Worm (Caenorhabditis elegans) whole organism, L2 larva: ENCODE data around the gene spp-24.
A peak's percentile ranks its signal among the peaks of the same experiment; 100 is the strongest.

ENCODE experiments used
- C34F6.9 ChIP-seq: fragments of 150-350 bp; optimal IDR thresholded peaks from 2 replicates; lab custom pipeline; 2014; ENCODE audit warnings: missing biosample characterization, missing genetic modification characterization
- ZK546.5 ChIP-seq: sonication (generic microtip); optimal IDR thresholded peaks from 2 replicates; lab custom pipeline; 2017; ENCODE audit warnings: missing biosample characterization, missing genetic modification characterization
- alr-1 ChIP-seq: fragments of 150-350 bp; optimal IDR thresholded peaks from 2 replicates; lab custom pipeline; 2014; ENCODE audit warnings: missing biosample characterization, missing genetic modification characterization
- aly-2 ChIP-seq: fragments of 150-350 bp; optimal IDR thresholded peaks from 2 replicates; lab custom pipeline; 2014; ENCODE audit warnings: missing biosample characterization, missing genetic modification characterization
- blmp-1 ChIP-seq: sonication (generic microtip); optimal IDR thresholded peaks from 2 replicates; lab custom pipeline; 2017; ENCODE audit warnings: missing genetic modification characterization, mild to moderate bottlenecking, missing compliant biosample characterization, antibody characterized with exemption, moderate library complexity; ENCODE audit not compliant: insufficient read depth
- ceh-16 ChIP-seq: fragments of 150-350 bp; optimal IDR thresholded peaks from 2 replicates; lab custom pipeline; 2014; ENCODE audit warnings: missing biosample characterization, missing genetic modification characterization
- crh-2 ChIP-seq: sonication (generic microtip); optimal IDR thresholded peaks from 2 replicates; lab custom pipeline; 2017; ENCODE audit warnings: missing biosample characterization, missing genetic modification characterization
- egl-27 ChIP-seq: sonication (generic microtip); optimal IDR thresholded peaks from 3 replicates; lab custom pipeline; 2017; ENCODE audit warnings: missing biosample characterization, missing genetic modification reagents, missing genetic modification characterization
- elt-1 ChIP-seq: fragments of 150-350 bp; optimal IDR thresholded peaks from 2 replicates; lab custom pipeline; 2014; ENCODE audit warnings: missing biosample characterization, missing genetic modification characterization
- fos-1 ChIP-seq: fragments of 150-350 bp; optimal IDR thresholded peaks from 2 replicates; lab custom pipeline; 2014; ENCODE audit warnings: missing biosample characterization, missing genetic modification characterization
- lin-11 ChIP-seq: fragments of 150-350 bp; sonication (generic microtip); optimal IDR thresholded peaks from 2 replicates; lab custom pipeline; 2014; ENCODE audit warnings: missing biosample characterization, missing genetic modification characterization, inconsistent platforms, mixed read lengths
- lsy-2 ChIP-seq, 2 experiments: fragments of 150-350 bp in 1 of 2; sonication (generic microtip) in 1 of 2; optimal IDR thresholded peaks; 2 replicates each; lab custom pipeline; 2014 to 2017; ENCODE audit warnings: missing biosample characterization in 2 of 2, missing genetic modification characterization in 2 of 2
- mab-5 ChIP-seq: fragments of 150-350 bp; optimal IDR thresholded peaks from 2 replicates; lab custom pipeline; 2014; ENCODE audit warnings: missing biosample characterization, missing genetic modification characterization
- nhr-11 ChIP-seq: fragments of 150-350 bp; optimal IDR thresholded peaks from 2 replicates; lab custom pipeline; 2014; ENCODE audit warnings: missing biosample characterization, missing genetic modification characterization
- nhr-12 ChIP-seq: fragments of 150-350 bp; optimal IDR thresholded peaks from 2 replicates; lab custom pipeline; 2014; ENCODE audit warnings: missing biosample characterization, missing genetic modification characterization
- nhr-129 ChIP-seq: fragments of 150-350 bp; optimal IDR thresholded peaks from 2 replicates; lab custom pipeline; 2014; ENCODE audit warnings: missing biosample characterization, missing genetic modification characterization
- nhr-21 ChIP-seq: fragments of 150-350 bp; optimal IDR thresholded peaks from 2 replicates; lab custom pipeline; 2014; ENCODE audit warnings: missing biosample characterization, missing genetic modification characterization
- nhr-23 ChIP-seq: fragments of 150-350 bp; optimal IDR thresholded peaks from 2 replicates; lab custom pipeline; 2014; ENCODE audit warnings: missing biosample characterization, missing genetic modification reagents, missing genetic modification characterization
- nhr-25 ChIP-seq: fragments of 150-350 bp; sonication (generic microtip); optimal IDR thresholded peaks from 3 replicates; lab custom pipeline; 2014; ENCODE audit warnings: missing biosample characterization, missing genetic modification characterization
- nhr-6 ChIP-seq: fragments of 150-350 bp; optimal IDR thresholded peaks from 2 replicates; lab custom pipeline; 2014; ENCODE audit warnings: missing biosample characterization, missing genetic modification characterization
- nhr-77 ChIP-seq: fragments of 150-350 bp; optimal IDR thresholded peaks from 2 replicates; lab custom pipeline; 2014; ENCODE audit warnings: missing biosample characterization, missing genetic modification characterization
- peb-1 ChIP-seq: fragments of 150-350 bp; optimal IDR thresholded peaks from 2 replicates; lab custom pipeline; 2014; ENCODE audit warnings: missing biosample characterization, missing genetic modification characterization
- sem-4 ChIP-seq: fragments of 150-350 bp; optimal IDR thresholded peaks from 2 replicates; lab custom pipeline; 2014; ENCODE audit warnings: missing biosample characterization, missing genetic modification reagents, missing genetic modification characterization
- skn-1 ChIP-seq: sonication (generic microtip); optimal IDR thresholded peaks from 2 replicates; lab custom pipeline; 2017; ENCODE audit warnings: missing biosample characterization, missing genetic modification characterization
- sma-3 ChIP-seq: sonication (generic microtip); optimal IDR thresholded peaks from 2 replicates; lab custom pipeline; 2016; ENCODE audit warnings: missing genetic modification reagents, missing genetic modification characterization, missing compliant biosample characterization
- sma-9 ChIP-seq, 2 experiments: fragments of 150-350 bp in 1 of 2; sonication (generic microtip) in 1 of 2; optimal IDR thresholded peaks; 2 replicates each; lab custom pipeline; 2014 to 2016; ENCODE audit warnings: missing genetic modification characterization in 2 of 2, mild to moderate bottlenecking in 1 of 2, missing biosample characterization in 1 of 2, missing compliant biosample characterization in 1 of 2, missing genetic modification reagents in 1 of 2, moderate library complexity in 1 of 2
- snpc-4 ChIP-seq: fragments of 150-350 bp; optimal IDR thresholded peaks from 2 replicates; lab custom pipeline; 2014; ENCODE audit warnings: missing biosample characterization, missing genetic modification characterization
- unc-39 ChIP-seq: fragments of 150-350 bp; optimal IDR thresholded peaks from 2 replicates; lab custom pipeline; 2014; ENCODE audit warnings: missing biosample characterization, missing genetic modification characterization
- unc-55 ChIP-seq: fragments of 150-350 bp; sonication (generic microtip); optimal IDR thresholded peaks from 3 replicates; lab custom pipeline; 2014; ENCODE audit warnings: missing biosample characterization, missing genetic modification reagents, missing genetic modification characterization
- unc-62 ChIP-seq: fragments of 150-350 bp; optimal IDR thresholded peaks from 2 replicates; lab custom pipeline; 2014; ENCODE audit warnings: missing biosample characterization, missing genetic modification reagents, missing genetic modification characterization
- zag-1 ChIP-seq: fragments of 150-350 bp; optimal IDR thresholded peaks from 2 replicates; lab custom pipeline; 2014; ENCODE audit warnings: missing biosample characterization, missing genetic modification characterization
- ztf-11 ChIP-seq: sonication (generic microtip); optimal IDR thresholded peaks from 2 replicates; lab custom pipeline; 2017; ENCODE audit warnings: missing biosample characterization, missing genetic modification characterization
- ztf-4 ChIP-seq: fragments of 150-350 bp; optimal IDR thresholded peaks from 2 replicates; lab custom pipeline; 2014; ENCODE audit warnings: missing biosample characterization, missing genetic modification characterization

Gene spp-24

ce11 chrII:43640-44039 lies 4.3 kb upstream of the spp-24 start, which contains the start of gene nfyc-1 (continued):
- TF ChIP-seq nhr-23: no peak

ce11 chrII:41914-42313 lies 2.6 kb upstream of the spp-24 start, which contains the start of gene F23F1.10:
TSS of gene F23F1.10 (minus strand) at chrII:41982.
- TF ChIP-seq lin-11 (tag; lab: Kevin White, UChicago) (no peak), egl-27 (tag; lab: Kevin White, UChicago) (no peak), aly-2 (no peak), nhr-129 (no peak), nhr-12 (tag; lab: Kevin White, UChicago) (no peak)

ce11 chrII:37213-37612 lies 2.1 kb downstream of the spp-24 start, which contains the start of gene F23F1.6:
TSS of gene F23F1.6 (minus strand) at chrII:37313.
- TF ChIP-seq sma-3 (no peak), nhr-21 (no peak), nhr-23 (no peak), peb-1 (tag; lab: Kevin White, UChicago) (no peak), nhr-6 (no peak), lin-11 (tag; lab: Kevin White, UChicago) (no peak), elt-1 (tag; lab: Kevin White, UChicago) (no peak), nhr-25 (tag; lab: Kevin White, UChicago) (no peak), nhr-77 (no peak), ceh-16 (tag; lab: Kevin White, UChicago) (no peak), alr-1 (no peak), zag-1 (no peak), snpc-4 (tag; lab: Kevin White, UChicago) (no peak), ztf-11 (no peak), nhr-11 (tag; lab: Kevin White, UChicago) (no peak), mab-5 (tag; lab: Kevin White, UChicago) (no peak), sem-4 (tag; lab: Kevin White, UChicago) (no peak)
- TF ChIP-seq, all 48 proteins: peak for 0

ce11 chrII:33904-34303 lies 5.4 kb downstream of the spp-24 start, which contains the start of gene F23F1.2:
TSS of gene F23F1.2 (plus strand) at chrII:34204.
- TF ChIP-seq blmp-1 (tag; lab: Kevin White, UChicago) (no peak), ZK546.5 (tag; lab: Kevin White, UChicago) (no peak), unc-39 (tag; lab: Kevin White, UChicago) (no peak), sma-9 (GFP tag; optimal IDR thresholded peaks at IDR 0.05; lab: Kevin White, UChicago) (no peak), sma-9 (tag; optimal IDR thresholded peaks at IDR 0.05; lab: Kevin White, UChicago) (no peak), peb-1 (tag; lab: Kevin White, UChicago) (no peak), unc-55 (GFP tag; lab: Kevin White, UChicago) (no peak), nhr-77 (no peak), skn-1 (tag; lab: Kevin White, UChicago) (no peak), lsy-2 (tag; optimal IDR thresholded peaks at IDR 0.05; lab: Kevin White, UChicago) (no peak), unc-62 (GFP tag; lab: Kevin White, UChicago) (no peak), nhr-129 (no peak), aly-2 (no peak), egl-27 (tag; lab: Kevin White, UChicago) (no peak)
- TF ChIP-seq, all 48 proteins: peak for 0

- peak; percentile 15 for TF ChIP-seq crh-2
- no peak for TF ChIP-seq ZK546.5 (tag; lab: Kevin White, UChicago)
- peak; percentile 19 for TF ChIP-seq nhr-129
- TF ChIP-seq ztf-4 (tag; lab: Kevin White, UChicago): no peak
- peak; percentile 88 for TF ChIP-seq nhr-6
- peak; percentile 49 for TF ChIP-seq C34F6.9
- TF ChIP-seq lsy-2 (tag; optimal IDR thresholded peaks at IDR 0.05; lab: Kevin White, UChicago): peak in 1 of 2 experiments; percentile 54
- TF ChIP-seq unc-62 (GFP tag; lab: Kevin White, UChicago): no peak
- peak; percentile 80 for TF ChIP-seq unc-55 (GFP tag; lab: Kevin White, UChicago)
These were observed 7.8 kb downstream of the spp-24 start, which contains the start of the genes F23F1.5 and fbxc-54 for ce11 chrII:31521-31920. TSS of gene F23F1.5 (minus strand) at chrII:31584. TSS of gene fbxc-54 (plus strand) at chrII:31719.

- TF ChIP-seq fos-1 (tag; lab: Kevin White, UChicago): no peak
- TF ChIP-seq nhr-6: peak; percentile 91
- no peak for TF ChIP-seq sma-9 (GFP tag; optimal IDR thresholded peaks at IDR 0.05; lab: Kevin White, UChicago)
- no peak for TF ChIP-seq sma-9 (tag; optimal IDR thresholded peaks at IDR 0.05; lab: Kevin White, UChicago)
These were observed 9.8 kb downstream of the spp-24 start for ce11 chrII:29578-29977.
